Worm (Caenorhabditis elegans) whole organism, L4/young adult: ENCODE data around the gene ugt-11.

Experiments used
- W03F9.2 ChIP-seq: fragments of 150-350 bp; optimal IDR thresholded peaks from 2 replicates; lab custom pipeline; 2014; ENCODE audit warnings: missing biosample characterization, missing genetic modification characterization
- dao-5 ChIP-seq: sonication (generic microtip); optimal IDR thresholded peaks from 2 replicates; lab custom pipeline; 2016; ENCODE audit warnings: missing genotype, missing genetic modification characterization, moderate library complexity, missing compliant biosample characterization
- him-1 ChIP-seq: sonication (generic microtip); optimal IDR thresholded peaks from 2 replicates; lab custom pipeline; 2016; ENCODE audit warnings: missing genotype, missing genetic modification reagents, missing genetic modification characterization, missing compliant biosample characterization

DNA sequence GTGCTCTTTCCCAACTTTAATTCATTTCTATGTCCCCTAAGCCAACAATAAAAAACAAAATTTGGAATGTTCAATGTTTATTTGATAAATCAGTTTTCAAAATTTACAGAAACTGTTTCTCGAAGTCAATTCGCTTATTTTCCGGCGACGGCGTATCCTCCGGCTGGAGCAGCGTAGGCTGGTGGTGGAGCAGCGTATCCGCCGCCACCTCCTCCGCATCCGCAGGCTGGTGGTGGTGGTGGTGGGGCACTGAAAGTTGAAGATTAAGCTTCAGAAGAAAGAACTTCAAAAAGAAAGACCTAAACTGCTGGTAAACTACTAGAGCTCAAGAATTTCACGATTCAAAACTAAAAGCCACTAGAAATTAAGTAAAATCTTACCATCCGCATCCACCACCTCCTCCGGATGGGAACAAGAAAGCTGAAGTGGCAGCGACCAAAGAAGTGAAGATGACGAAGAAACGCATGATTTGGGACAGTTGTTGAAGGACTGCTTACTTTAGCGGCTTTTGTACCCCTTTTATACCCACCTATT is 23.3 kb upstream of the ugt-11 start, which contains the start of gene C02E7.7:
- TF ChIP-seq him-1 (tag; lab: Kevin White, UChicago) (no peak), W03F9.2 (tag; lab: Kevin White, UChicago) (no peak), dao-5 (tag; lab: Kevin White, UChicago) (no peak)
